Fruit fly (Drosophila melanogaster) whole organism, embryonic: ENCODE data around the gene CG43938.

ENCODE experiments used
- CG10267 ChIP-seq: fragments of 200-800 bp; sonication (Bioruptor generic); optimal IDR thresholded peaks from 2 replicates; lab custom pipeline; 2018; ENCODE audit warnings: missing biosample characterization, mild to moderate bottlenecking, missing genetic modification characterization, moderate library complexity
- CG16779 ChIP-seq: fragments of 200-800 bp; sonication (Bioruptor generic); IDR thresholded peaks from 2 replicates; pipeline ENCODE4 v1.3.6; 2022; ENCODE audit warnings: missing biosample characterization, missing genetic modification characterization
- CG18764 ChIP-seq: fragments of 200-800 bp; sonication (Bioruptor generic); optimal IDR thresholded peaks from 3 replicates; lab custom pipeline; 2016; ENCODE audit warnings: missing biosample characterization, missing genetic modification characterization
- Fer3 ChIP-seq: fragments of 200-800 bp; sonication (Bioruptor generic); optimal IDR thresholded peaks from 2 replicates; lab custom pipeline; 2018; ENCODE audit warnings: missing biosample characterization, mild to moderate bottlenecking, missing genetic modification characterization, moderate library complexity
- Hey ChIP-seq: fragments of 200-800 bp; sonication (Bioruptor generic); optimal IDR thresholded peaks from 3 replicates; lab custom pipeline; 2018; ENCODE audit warnings: missing biosample characterization, mild to moderate bottlenecking, missing genetic modification characterization
- ap ChIP-seq: fragments of 200-800 bp; sonication (Bioruptor generic); IDR thresholded peaks from 2 replicates; pipeline ENCODE4 v1.3.6; 2022; ENCODE audit warnings: missing biosample characterization, missing genetic modification characterization
- wdn ChIP-seq: fragments of 200-800 bp; sonication (Bioruptor generic); IDR thresholded peaks from 2 replicates; pipeline ENCODE4 v1.3.6; 2022; ENCODE audit warnings: missing biosample characterization, missing genetic modification characterization

Gene CG43938

DNA sequence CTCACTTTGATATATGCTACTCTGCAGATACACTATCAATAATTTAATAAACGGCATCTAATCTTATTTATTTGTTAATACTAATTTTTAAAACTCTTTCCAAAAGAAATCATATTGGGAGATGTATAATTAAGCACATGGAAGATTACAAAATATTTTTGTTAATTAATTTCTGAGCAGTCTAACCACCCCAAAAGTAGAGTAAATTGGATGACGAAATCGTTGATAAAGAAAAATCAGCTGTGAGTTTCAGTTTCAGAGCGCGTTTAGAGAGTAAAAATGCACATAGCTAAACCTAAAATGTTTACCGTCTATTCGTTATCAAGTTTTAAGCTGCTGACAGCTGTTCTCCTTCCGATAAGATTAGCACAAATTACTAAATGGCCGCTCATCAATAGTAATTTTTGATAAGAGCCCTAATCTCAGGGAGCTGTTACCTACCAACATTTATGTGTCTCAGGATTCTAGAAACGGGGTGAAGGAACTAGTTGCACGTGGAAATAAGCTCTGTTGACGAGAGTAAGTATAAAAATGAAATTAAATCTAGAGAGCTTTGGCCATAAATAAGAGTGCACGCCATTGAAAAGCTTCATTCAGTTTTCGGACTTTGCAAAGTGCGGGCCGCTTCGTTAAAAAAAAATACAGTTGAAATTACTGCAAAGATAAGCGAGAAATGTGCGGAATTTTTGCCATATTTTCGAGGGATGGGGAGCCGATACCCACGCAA, 51.2 kb downstream of the CG43938 start, which contains the start of the genes chb and AsnS (continued):
- TF ChIP-seq CG10267 (tag; lab: Kevin White, UChicago) (peak; percentile 83), Hey (tag; lab: Kevin White, UChicago) (no peak), ap (peak; percentile 85), Fer3 (peak; percentile 96), CG18764 (GFP tag; lab: Kevin White, UChicago) (peak; percentile 68), wdn (peak; percentile 93), CG16779 (GFP tag; lab: Robert Waterston, UW) (no peak; the same call in 1 of the 2 replicates)
